Worm (Caenorhabditis elegans): ENCODE results near the gene T23F4.2.

T23F4.2 gene

DNA sequence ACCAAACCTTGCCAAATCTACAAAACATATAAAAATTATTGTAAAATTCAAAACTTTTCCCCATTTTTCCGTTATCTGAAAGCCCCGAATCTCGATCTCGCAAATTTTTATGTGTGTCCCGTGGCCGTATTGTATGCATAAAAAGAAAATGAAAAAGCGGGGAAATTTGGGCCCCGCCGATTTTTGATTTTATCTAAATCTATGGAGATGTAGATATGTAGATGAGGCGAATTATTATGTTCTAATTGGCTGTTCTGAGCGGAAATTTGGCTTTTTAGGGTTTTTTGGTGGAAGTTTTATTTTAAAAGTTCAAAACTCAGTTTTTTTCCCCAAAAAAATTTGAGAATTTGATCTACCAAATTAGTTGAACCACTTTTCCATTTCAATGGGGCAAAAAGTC, 32.8 kb downstream of the T23F4.2 start:
- TF ChIP-seq M03D4.4 (tag; optimal IDR thresholded peaks at IDR 0.05) (no peak), hlh-1 (tag; optimal IDR thresholded peaks at IDR 0.05) (no peak), snpc-4 (tag; optimal IDR thresholded peaks at IDR 0.05) (no peak), bed-3 (GFP tag; optimal IDR thresholded peaks at IDR 0.05) (no peak), elt-1 (tag; optimal IDR thresholded peaks at IDR 0.05; ENCODE audit: borderline replicate concordance, insufficient read depth) (peak; percentile 97), cnd-1 (tag; optimal IDR thresholded peaks at IDR 0.05) (no peak), sptf-1 (tag; optimal IDR thresholded peaks at IDR 0.05) (no peak), blmp-1 (tag; optimal IDR thresholded peaks at IDR 0.05) (peak; percentile 29)

ce11 chrII:1197074-1197473, 33.7 kb downstream of the T23F4.2 start, which contains the start of gene F53A10.2:
Gene F53A10.2 (plus strand): TSS chrII:1197374.
- TF ChIP-seq drap-1 (GFP tag; optimal IDR thresholded peaks at IDR 0.05) (no peak), sptf-1 (tag; optimal IDR thresholded peaks at IDR 0.05) (no peak), nhr-76 (tag; optimal IDR thresholded peaks at IDR 0.05) (no peak), ceh-43 (GFP tag; optimal IDR thresholded peaks at IDR 0.05) (no peak), unc-39 (tag; optimal IDR thresholded peaks at IDR 0.05) (no peak)

DNA sequence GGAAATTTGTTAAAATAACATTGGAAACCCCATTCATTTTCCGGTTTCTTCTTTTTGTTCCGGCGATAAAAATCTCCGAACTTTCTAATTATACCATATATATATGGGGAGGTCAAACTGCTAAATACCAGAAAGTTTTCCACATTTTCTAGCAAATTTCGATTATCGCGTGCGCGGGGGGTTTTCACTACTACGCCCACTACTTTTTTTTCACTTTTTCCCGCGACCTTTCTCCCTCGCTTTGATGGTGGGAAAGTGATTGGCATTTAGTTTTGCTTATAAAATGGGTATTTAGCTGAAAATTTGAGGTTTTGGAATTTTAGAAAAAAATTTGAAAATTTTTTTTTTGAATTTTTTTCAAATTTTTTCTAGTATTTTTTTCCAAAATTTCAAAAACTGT, 36.6 kb downstream of the T23F4.2 start:
- TF ChIP-seq blmp-1 (tag; optimal IDR thresholded peaks at IDR 0.05) (peak; percentile 58), mab-5 (tag; optimal IDR thresholded peaks at IDR 0.05) (no peak)

DNA sequence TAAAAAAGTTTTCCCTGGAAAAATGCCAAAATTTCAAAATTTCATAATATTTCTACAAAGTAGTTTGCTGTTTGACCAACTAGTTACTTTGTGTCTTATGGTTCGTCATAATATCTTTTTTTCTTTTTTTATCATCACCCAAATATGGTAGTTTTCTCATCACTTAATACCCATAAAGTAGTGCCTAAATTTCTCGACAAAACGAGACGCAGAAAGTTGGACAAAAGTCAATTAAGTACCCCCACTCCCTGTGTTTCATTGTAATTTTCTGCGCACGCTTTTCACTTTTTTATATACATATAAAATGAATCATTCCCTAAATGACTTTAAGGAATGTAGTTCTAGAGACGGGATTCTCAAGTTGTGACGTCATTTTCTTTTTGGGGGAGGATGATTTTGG, 40.1 kb downstream of the T23F4.2 start:
- peak; percentile 35 for TF ChIP-seq zip-8 (tag; optimal IDR thresholded peaks at IDR 0.05)
- no peak for TF ChIP-seq sem-2 (GFP tag; optimal IDR thresholded peaks at IDR 0.05)

DNA sequence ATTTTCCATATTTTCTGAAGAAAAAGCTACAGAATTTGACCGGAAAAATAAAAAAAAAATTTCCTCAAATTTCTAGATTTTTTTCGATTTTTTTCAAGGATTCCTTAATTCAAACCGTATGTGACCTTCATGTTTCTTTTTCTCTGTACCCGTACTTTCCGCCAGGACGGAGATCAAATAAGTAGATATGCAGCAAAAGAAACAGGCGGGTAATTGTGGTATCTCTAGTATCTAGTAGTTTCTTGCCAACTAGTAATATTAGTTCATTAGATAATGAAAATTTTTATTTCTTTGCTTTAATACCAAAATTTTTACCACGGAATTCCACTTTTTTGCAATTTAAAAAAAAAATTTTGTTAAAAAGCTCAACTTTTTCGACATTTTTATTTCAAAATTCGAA, 51.3 kb downstream of the T23F4.2 start:
- TF ChIP-seq elt-1 (tag; optimal IDR thresholded peaks at IDR 0.05; ENCODE audit: borderline replicate concordance, insufficient read depth) (peak; percentile 79), nhr-2 (tag; optimal IDR thresholded peaks at IDR 0.05) (no peak)
